Worm (Caenorhabditis elegans) whole organism, late embryonic: Measurements from ENCODE around the gene F01D5.2.

Experiments used
- fkh-10 ChIP-seq: fragments of 150-350 bp; optimal IDR thresholded peaks from 2 replicates; lab custom pipeline; 2014; ENCODE audit warnings: missing biosample characterization, missing genetic modification reagents, missing genetic modification characterization
- pha-4 ChIP-seq: fragments of 150-350 bp; optimal IDR thresholded peaks from 2 replicates; lab custom pipeline; 2018; ENCODE audit warnings: missing biosample characterization, missing genetic modification reagents, missing genetic modification characterization

DNA sequence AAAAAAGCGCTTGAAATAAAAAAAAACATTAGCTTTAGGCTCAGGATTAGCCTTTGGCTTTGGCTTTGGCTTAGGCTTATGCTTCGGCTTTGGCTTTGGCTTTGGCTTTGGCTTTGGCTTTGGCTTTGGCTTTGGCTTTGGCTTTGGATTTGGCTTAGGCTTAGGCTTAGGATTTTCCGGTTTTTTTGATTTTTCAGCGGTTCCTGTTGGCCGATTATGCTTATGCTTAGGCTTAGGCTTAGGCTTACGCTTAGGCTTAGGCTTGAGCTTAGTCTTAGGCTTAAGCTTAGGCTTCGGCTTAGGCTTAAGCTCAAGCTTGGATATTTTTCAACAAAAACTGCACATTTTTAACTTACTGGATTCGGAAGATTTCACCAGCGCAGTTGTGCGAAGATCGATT lies 24.7 kb downstream of the F01D5.2 start:
- TF ChIP-seq pha-4 (tag; lab: Kevin White, UChicago) (no peak), fkh-10 (GFP tag; lab: Kevin White, UChicago) (no peak)
